Worm (Caenorhabditis elegans) whole organism, late embryonic: ENCODE data around the gene T13H10.2.

Experiments used
- K09A11.1 ChIP-seq: sonication (generic microtip); optimal IDR thresholded peaks from 2 replicates; lab custom pipeline; 2017; ENCODE audit warnings: antibody characterized with exemption, mild to moderate bottlenecking, missing genetic modification characterization, missing compliant biosample characterization; ENCODE audit not compliant: insufficient read depth
- T23F11.4 ChIP-seq: fragments of 200-800 bp; sonication (Bioruptor generic); optimal IDR thresholded peaks from 2 replicates; lab custom pipeline; 2018; ENCODE audit warnings: mild to moderate bottlenecking, missing genetic modification characterization, missing compliant biosample characterization
- Y22D7AL.16 ChIP-seq: sonication (generic microtip); optimal IDR thresholded peaks from 2 replicates; lab custom pipeline; 2016; ENCODE audit warnings: missing genetic modification characterization, missing compliant biosample characterization
- ceh-18 ChIP-seq: sonication (generic microtip); optimal IDR thresholded peaks from 2 replicates; lab custom pipeline; 2016; ENCODE audit warnings: missing genetic modification characterization, missing compliant biosample characterization
- ceh-19 ChIP-seq: fragments of 200-800 bp; sonication (Bioruptor generic); optimal IDR thresholded peaks from 2 replicates; lab custom pipeline; 2018; ENCODE audit warnings: mild to moderate bottlenecking, missing genetic modification characterization, missing compliant biosample characterization
- ceh-22 ChIP-seq: sonication (generic microtip); optimal IDR thresholded peaks from 2 replicates; lab custom pipeline; 2017; ENCODE audit warnings: missing biosample characterization, missing genetic modification characterization
- ceh-24 ChIP-seq: sonication (generic microtip); optimal IDR thresholded peaks from 2 replicates; lab custom pipeline; 2016; ENCODE audit warnings: mild to moderate bottlenecking, missing genetic modification characterization, missing compliant biosample characterization
- ceh-30 ChIP-seq: fragments of 150-350 bp; optimal IDR thresholded peaks from 2 replicates; lab custom pipeline; 2014; ENCODE audit warnings: missing biosample characterization, missing genetic modification characterization
- ceh-31 ChIP-seq: sonication (generic microtip); optimal IDR thresholded peaks from 2 replicates; lab custom pipeline; 2016; ENCODE audit warnings: missing genetic modification characterization, missing compliant biosample characterization
- ceh-48 ChIP-seq: sonication (generic microtip); optimal IDR thresholded peaks from 2 replicates; lab custom pipeline; 2016; ENCODE audit warnings: missing genetic modification characterization, inconsistent platforms, missing compliant biosample characterization
- ceh-6 ChIP-seq: fragments of 200-800 bp; sonication (Bioruptor generic); optimal IDR thresholded peaks from 2 replicates; lab custom pipeline; 2018; ENCODE audit warnings: mild to moderate bottlenecking, missing genetic modification characterization, missing compliant biosample characterization
- dmd-4 ChIP-seq: sonication (generic microtip); optimal IDR thresholded peaks from 2 replicates; lab custom pipeline; 2016; ENCODE audit warnings: borderline replicate concordance, missing genetic modification characterization, missing compliant biosample characterization
- elt-2 ChIP-seq: sonication (generic microtip); optimal IDR thresholded peaks from 2 replicates; lab custom pipeline; 2016; ENCODE audit warnings: missing genetic modification reagents, missing genetic modification characterization, missing compliant biosample characterization
- elt-4 ChIP-seq: sonication (generic microtip); optimal IDR thresholded peaks from 2 replicates; lab custom pipeline; 2016; ENCODE audit warnings: missing genetic modification characterization, missing compliant biosample characterization
- ets-4 ChIP-seq: sonication (generic microtip); optimal IDR thresholded peaks from 2 replicates; lab custom pipeline; 2016; ENCODE audit warnings: missing genetic modification characterization, missing compliant biosample characterization
- eyg-1 ChIP-seq: sonication (generic microtip); optimal IDR thresholded peaks from 2 replicates; lab custom pipeline; 2016; ENCODE audit warnings: missing genotype, missing genetic modification characterization, missing compliant biosample characterization
- fkh-10 ChIP-seq: fragments of 150-350 bp; optimal IDR thresholded peaks from 2 replicates; lab custom pipeline; 2014; ENCODE audit warnings: missing biosample characterization, missing genetic modification reagents, missing genetic modification characterization
- gmeb-2 ChIP-seq: sonication (generic microtip); optimal IDR thresholded peaks from 2 replicates; lab custom pipeline; 2016; ENCODE audit warnings: missing genetic modification characterization, inconsistent platforms, missing compliant biosample characterization
- hlh-6 ChIP-seq: sonication (generic microtip); optimal IDR thresholded peaks from 2 replicates; lab custom pipeline; 2016; ENCODE audit warnings: missing genotype, missing genetic modification characterization, missing compliant biosample characterization
- lim-6 ChIP-seq: sonication (generic microtip); optimal IDR thresholded peaks from 2 replicates; lab custom pipeline; 2016; ENCODE audit warnings: missing genetic modification characterization, missing compliant biosample characterization
- lin-11 ChIP-seq: fragments of 200-800 bp; sonication (Bioruptor generic); optimal IDR thresholded peaks from 2 replicates; lab custom pipeline; 2018; ENCODE audit warnings: mild to moderate bottlenecking, missing genetic modification characterization, missing compliant biosample characterization
- madf-2 ChIP-seq: sonication (generic microtip); optimal IDR thresholded peaks from 2 replicates; lab custom pipeline; 2017; ENCODE audit warnings: missing genetic modification characterization, missing compliant biosample characterization
- nhr-11 ChIP-seq: fragments of 150-350 bp; optimal IDR thresholded peaks from 2 replicates; lab custom pipeline; 2014; ENCODE audit warnings: missing biosample characterization, missing genetic modification characterization
- npax-4 ChIP-seq: sonication (generic microtip); optimal IDR thresholded peaks from 2 replicates; lab custom pipeline; 2016; ENCODE audit warnings: missing genetic modification characterization, missing compliant biosample characterization
- odd-2 ChIP-seq: sonication (generic microtip); optimal IDR thresholded peaks from 2 replicates; lab custom pipeline; 2017; ENCODE audit warnings: antibody characterized with exemption, mild to moderate bottlenecking, missing genetic modification characterization, missing compliant biosample characterization
- pag-3 ChIP-seq: sonication (generic microtip); optimal IDR thresholded peaks from 2 replicates; lab custom pipeline; 2016; ENCODE audit warnings: missing compliant biosample characterization, missing genetic modification characterization, borderline replicate concordance
- pax-1 ChIP-seq: fragments of 150-350 bp; optimal IDR thresholded peaks from 2 replicates; lab custom pipeline; 2014; ENCODE audit warnings: missing biosample characterization, missing genetic modification characterization
- pha-2 ChIP-seq: sonication (generic microtip); optimal IDR thresholded peaks from 2 replicates; lab custom pipeline; 2017; ENCODE audit warnings: mild to moderate bottlenecking, missing genetic modification characterization, missing compliant biosample characterization
- pros-1 ChIP-seq: fragments of 150-350 bp; optimal IDR thresholded peaks from 2 replicates; lab custom pipeline; 2014; ENCODE audit warnings: missing biosample characterization, missing genetic modification reagents, missing genetic modification characterization
- sdc-2 ChIP-seq: sonication (generic microtip); optimal IDR thresholded peaks from 2 replicates; lab custom pipeline; 2016; ENCODE audit warnings: missing genotype, missing genetic modification characterization, missing compliant biosample characterization
- sox-2 ChIP-seq: fragments of 200-800 bp; sonication (Bioruptor generic); IDR thresholded peaks from 2 replicates; pipeline ENCODE4 v1.3.6; 2022; ENCODE audit warnings: missing genetic modification reagents, missing genetic modification characterization, missing compliant biosample characterization
- syd-9 ChIP-seq: sonication (generic microtip); optimal IDR thresholded peaks from 2 replicates; lab custom pipeline; 2016; ENCODE audit warnings: mild to moderate bottlenecking, missing genetic modification characterization, moderate library complexity, missing compliant biosample characterization
- tbx-2 ChIP-seq: sonication (generic microtip); optimal IDR thresholded peaks from 2 replicates; lab custom pipeline; 2016; ENCODE audit warnings: missing genetic modification characterization, missing compliant biosample characterization
- ttx-3 ChIP-seq: sonication (generic microtip); optimal IDR thresholded peaks from 2 replicates; lab custom pipeline; 2016; ENCODE audit warnings: missing genetic modification reagents, missing genetic modification characterization, missing compliant biosample characterization
- unc-42 ChIP-seq: sonication (generic microtip); optimal IDR thresholded peaks from 2 replicates; lab custom pipeline; 2016; ENCODE audit warnings: missing genotype, missing genetic modification characterization, missing compliant biosample characterization
- unc-55 ChIP-seq: sonication (generic microtip); optimal IDR thresholded peaks from 2 replicates; lab custom pipeline; 2017; ENCODE audit warnings: missing biosample characterization, missing genetic modification reagents, missing genetic modification characterization
- zip-5 ChIP-seq: sonication (generic microtip); optimal IDR thresholded peaks from 2 replicates; lab custom pipeline; 2016; ENCODE audit warnings: missing genetic modification characterization, missing compliant biosample characterization
- ztf-16 ChIP-seq: sonication (generic microtip); optimal IDR thresholded peaks from 2 replicates; lab custom pipeline; 2017; ENCODE audit warnings: missing genetic modification characterization, missing compliant biosample characterization

T13H10.2 gene

ce11 chrIV:9948035-9948434 lies 16.0 kb upstream of the T13H10.2 start:
- TF ChIP-seq ceh-18 (tag; lab: Kevin White, UChicago) = peak; percentile 40
- no peak for TF ChIP-seq tbx-2 (tag; lab: Kevin White, UChicago)
- no peak for TF ChIP-seq nhr-11
- TF ChIP-seq pha-2 (tag; lab: Kevin White, UChicago) = no peak
- no peak for TF ChIP-seq T23F11.4 (GFP tag; lab: Kevin White, UChicago)
- TF ChIP-seq ets-4 = no peak
- TF ChIP-seq ceh-22 (tag; lab: Kevin White, UChicago) = no peak
- TF ChIP-seq odd-2 (tag; lab: Kevin White, UChicago) = no peak

ce11 chrIV:9953333-9953732 lies 10.7 kb upstream of the T13H10.2 start, which contains the start of gene gon-1:
Gene gon-1, minus strand, starts transcription at chrIV:9953433.
- no peak for TF ChIP-seq Y22D7AL.16
- TF ChIP-seq K09A11.1 (tag; lab: Kevin White, UChicago) = no peak
- no peak for TF ChIP-seq ceh-31
- no peak for TF ChIP-seq zip-5
- no peak for TF ChIP-seq npax-4 (tag; lab: Kevin White, UChicago)
- TF ChIP-seq unc-42 = no peak
- no peak for TF ChIP-seq lim-6 (tag; lab: Kevin White, UChicago)
- no peak for TF ChIP-seq elt-2
- TF ChIP-seq pha-2 (tag; lab: Kevin White, UChicago) = no peak
- TF ChIP-seq ceh-24 = no peak
- no peak for TF ChIP-seq ztf-16 (tag; lab: Kevin White, UChicago)
- TF ChIP-seq pros-1 (tag; lab: Kevin White, UChicago) = no peak
- TF ChIP-seq sox-2 = no peak
- no peak for TF ChIP-seq ceh-22 (tag; lab: Kevin White, UChicago)
- no peak for TF ChIP-seq fkh-10 (GFP tag; lab: Kevin White, UChicago)
- no peak for TF ChIP-seq sdc-2 (tag; lab: Kevin White, UChicago)
- TF ChIP-seq ceh-19 (GFP tag; lab: Kevin White, UChicago) = no peak
- TF ChIP-seq lin-11 (tag; lab: Kevin White, UChicago) = no peak
- TF ChIP-seq ceh-48 (tag; lab: Kevin White, UChicago) = no peak
- TF ChIP-seq, all 69 proteins: peak for 0

ce11 chrIV:9969081-9969480 lies 5.0 kb downstream of the T13H10.2 start, which contains the start of the genes kin-5 and C47E12.11:
Gene kin-5, minus strand, starts transcription at chrIV:9969181.
Gene C47E12.11, plus strand, starts transcription at chrIV:9969400.
- TF ChIP-seq odd-2 (tag; lab: Kevin White, UChicago) (no peak), dmd-4 (no peak), pax-1 (tag; lab: Kevin White, UChicago) (no peak), unc-55 (GFP tag; lab: Kevin White, UChicago) (no peak), ceh-22 (tag; lab: Kevin White, UChicago) (no peak), hlh-6 (tag; lab: Kevin White, UChicago) (no peak), ceh-6 (GFP tag; lab: Kevin White, UChicago) (no peak), elt-4 (tag; lab: Kevin White, UChicago) (no peak), sdc-2 (tag; lab: Kevin White, UChicago) (no peak), madf-2 (tag; lab: Kevin White, UChicago) (no peak), pag-3 (tag; lab: Kevin White, UChicago) (no peak)

- TF ChIP-seq madf-2 (tag; lab: Kevin White, UChicago) (no peak), ttx-3 (tag; lab: Kevin White, UChicago) (no peak), syd-9 (tag; lab: Kevin White, UChicago) (no peak), gmeb-2 (tag; lab: Kevin White, UChicago) (no peak), fkh-10 (GFP tag; lab: Kevin White, UChicago) (no peak), ceh-30 (tag; lab: Kevin White, UChicago) (no peak), eyg-1 (no peak), ets-4 (no peak)
Measured at ce11 chrIV:9972629-9973028, 8.6 kb downstream of the T13H10.2 start, which contains the start of the genes C47E12.12 and C47E12.10. Gene C47E12.12, minus strand, starts transcription at chrIV:9972729. Gene C47E12.10, plus strand, starts transcription at chrIV:9972800.
